Worm (Caenorhabditis elegans) whole organism, mixed stage, embryonic: ENCODE results near the gene C02G6.2.

Experiments used
- M03D4.4 ChIP-seq: sonication (generic microtip); optimal IDR thresholded peaks from 2 replicates; lab custom pipeline; 2017; ENCODE audit warnings: mild to moderate bottlenecking, missing genetic modification characterization, missing compliant biosample characterization
- bed-3 ChIP-seq: fragments of 200-800 bp; sonication (Bioruptor generic); optimal IDR thresholded peaks from 3 replicates; lab custom pipeline; 2018; ENCODE audit warnings: mild to moderate bottlenecking, missing genetic modification characterization, moderate library complexity, missing compliant biosample characterization
- blmp-1 ChIP-seq: fragments of 150-350 bp; optimal IDR thresholded peaks from 2 replicates; lab custom pipeline; 2014; ENCODE audit warnings: missing biosample characterization, missing genetic modification characterization
- ceh-39 ChIP-seq: fragments of 150-350 bp; optimal IDR thresholded peaks from 2 replicates; lab custom pipeline; 2014; ENCODE audit warnings: missing biosample characterization, missing genetic modification characterization
- ceh-43 ChIP-seq: fragments of 200-800 bp; sonication (Bioruptor generic); optimal IDR thresholded peaks from 2 replicates; lab custom pipeline; 2018; ENCODE audit warnings: mild to moderate bottlenecking, missing genetic modification characterization, moderate library complexity, missing compliant biosample characterization
- ceh-83 ChIP-seq: fragments of 200-800 bp; sonication (Bioruptor generic); optimal IDR thresholded peaks from 2 replicates; lab custom pipeline; 2018; ENCODE audit warnings: mild to moderate bottlenecking, missing genetic modification characterization, missing compliant biosample characterization
- ces-1 ChIP-seq: fragments of 150-350 bp; optimal IDR thresholded peaks from 2 replicates; lab custom pipeline; 2014; ENCODE audit warnings: missing biosample characterization, missing genetic modification reagents, missing genetic modification characterization
- cnd-1 ChIP-seq: fragments of 200-800 bp; sonication (Bioruptor generic); optimal IDR thresholded peaks from 2 replicates; lab custom pipeline; 2018; ENCODE audit warnings: mild to moderate bottlenecking, missing genetic modification characterization, missing compliant biosample characterization
- drap-1 ChIP-seq: fragments of 200-800 bp; sonication (Bioruptor generic); optimal IDR thresholded peaks from 3 replicates; lab custom pipeline; 2018; ENCODE audit warnings: mild to moderate bottlenecking, missing genetic modification characterization, missing compliant biosample characterization
- elt-1 ChIP-seq: sonication (generic microtip); optimal IDR thresholded peaks from 2 replicates; lab custom pipeline; 2017; ENCODE audit warnings: missing genetic modification characterization, mild to moderate bottlenecking, missing compliant biosample characterization, antibody characterized with exemption, moderate library complexity, borderline replicate concordance; ENCODE audit not compliant: insufficient read depth
- elt-3 ChIP-seq: fragments of 150-350 bp; optimal IDR thresholded peaks from 2 replicates; lab custom pipeline; 2014; ENCODE audit warnings: missing biosample characterization, missing genetic modification characterization
- flh-1 ChIP-seq: fragments of 200-800 bp; sonication (Bioruptor generic); optimal IDR thresholded peaks from 2 replicates; lab custom pipeline; 2018; ENCODE audit warnings: mild to moderate bottlenecking, missing genetic modification characterization, moderate library complexity, missing compliant biosample characterization
- ham-2 ChIP-seq: fragments of 200-800 bp; sonication (Bioruptor generic); optimal IDR thresholded peaks from 2 replicates; lab custom pipeline; 2018; ENCODE audit warnings: mild to moderate bottlenecking, missing genetic modification characterization, missing compliant biosample characterization
- hlh-1 ChIP-seq: fragments of 150-350 bp; optimal IDR thresholded peaks from 2 replicates; lab custom pipeline; 2014; ENCODE audit warnings: missing biosample characterization, missing genetic modification reagents, missing genetic modification characterization
- lin-13 ChIP-seq: fragments of 150-350 bp; optimal IDR thresholded peaks from 2 replicates; lab custom pipeline; 2014; ENCODE audit warnings: missing biosample characterization, missing genetic modification characterization
- lin-32 ChIP-seq: fragments of 200-800 bp; sonication (Bioruptor generic); optimal IDR thresholded peaks from 2 replicates; lab custom pipeline; 2018; ENCODE audit warnings: mild to moderate bottlenecking, missing genetic modification characterization, missing compliant biosample characterization
- mab-5 ChIP-seq: fragments of 150-350 bp; optimal IDR thresholded peaks from 2 replicates; lab custom pipeline; 2014; ENCODE audit warnings: missing biosample characterization, missing genetic modification characterization
- mep-1 ChIP-seq: fragments of 150-350 bp; optimal IDR thresholded peaks from 2 replicates; lab custom pipeline; 2017; ENCODE audit warnings: missing biosample characterization, missing genetic modification reagents, missing genetic modification characterization, inconsistent platforms
- mls-2 ChIP-seq: sonication (generic microtip); optimal IDR thresholded peaks from 2 replicates; lab custom pipeline; 2016; ENCODE audit warnings: mild to moderate bottlenecking, missing genetic modification characterization, moderate library complexity, missing compliant biosample characterization
- nhr-12 ChIP-seq: fragments of 150-350 bp; optimal IDR thresholded peaks from 2 replicates; lab custom pipeline; 2014; ENCODE audit warnings: missing biosample characterization, missing genetic modification characterization
- nhr-2 ChIP-seq: fragments of 150-350 bp; optimal IDR thresholded peaks from 2 replicates; lab custom pipeline; 2014; ENCODE audit warnings: missing biosample characterization, missing genetic modification characterization
- nhr-237 ChIP-seq: fragments of 150-350 bp; optimal IDR thresholded peaks from 2 replicates; lab custom pipeline; 2014; ENCODE audit warnings: missing biosample characterization, missing genetic modification characterization
- nhr-76 ChIP-seq: sonication (generic microtip); optimal IDR thresholded peaks from 2 replicates; lab custom pipeline; 2017; ENCODE audit warnings: missing biosample characterization, missing genetic modification characterization
- pha-4 ChIP-seq: fragments of 150-350 bp; optimal IDR thresholded peaks from 2 replicates; lab custom pipeline; 2018; ENCODE audit warnings: missing biosample characterization, missing genetic modification reagents, missing genetic modification characterization
- sem-2 ChIP-seq: fragments of 200-800 bp; sonication (Bioruptor generic); optimal IDR thresholded peaks from 2 replicates; lab custom pipeline; 2018; ENCODE audit warnings: mild to moderate bottlenecking, missing genetic modification characterization, missing compliant biosample characterization
- snpc-4 ChIP-seq: fragments of 150-350 bp; optimal IDR thresholded peaks from 2 replicates; lab custom pipeline; 2014; ENCODE audit warnings: missing biosample characterization, missing genetic modification characterization
- tbx-8 ChIP-seq: fragments of 200-800 bp; sonication (Bioruptor generic); optimal IDR thresholded peaks from 2 replicates; lab custom pipeline; 2018; ENCODE audit warnings: mild to moderate bottlenecking, missing genetic modification characterization, moderate library complexity, missing compliant biosample characterization
- unc-39 ChIP-seq: fragments of 150-350 bp; optimal IDR thresholded peaks from 2 replicates; lab custom pipeline; 2014; ENCODE audit warnings: missing biosample characterization, missing genetic modification characterization
- unc-62 ChIP-seq: fragments of 150-350 bp; optimal IDR thresholded peaks from 2 replicates; lab custom pipeline; 2014; ENCODE audit warnings: missing biosample characterization, missing genetic modification reagents, missing genetic modification characterization
- zip-8 ChIP-seq: fragments of 150-350 bp; optimal IDR thresholded peaks from 2 replicates; lab custom pipeline; 2014; ENCODE audit warnings: missing biosample characterization, missing genetic modification characterization
- ztf-11 ChIP-seq: fragments of 150-350 bp; optimal IDR thresholded peaks from 2 replicates; lab custom pipeline; 2014; ENCODE audit warnings: missing biosample characterization, missing genetic modification characterization

The C02G6.2 gene

ce11 chrV:5901833-5902232 lies 30.0 kb downstream of the C02G6.2 start, which contains the start of gene C04E6.5:
TSS of gene C04E6.5 (plus strand) at chrV:5902133.
- TF ChIP-seq mab-5: no peak
- TF ChIP-seq mls-2 (tag; lab: Kevin White, UChicago): no peak
- no peak for TF ChIP-seq elt-3 (tag; lab: Kevin White, UChicago)
- no peak for TF ChIP-seq flh-1
- TF ChIP-seq M03D4.4 (tag; lab: Kevin White, UChicago): no peak
- no peak for TF ChIP-seq ham-2 (GFP tag; lab: Kevin White, UChicago)
- TF ChIP-seq sem-2: no peak
- no peak for TF ChIP-seq lin-13 (tag; lab: Kevin White, UChicago)
- TF ChIP-seq unc-62 (GFP tag; lab: Kevin White, UChicago): no peak
- no peak for TF ChIP-seq cnd-1
- no peak for TF ChIP-seq nhr-237 (tag; lab: Kevin White, UChicago)

ce11 chrV:5906252-5906651 lies 34.4 kb downstream of the C02G6.2 start, which contains the start of gene srd-15:
TSS of gene srd-15 (minus strand) at chrV:5906352.
- TF ChIP-seq drap-1 (GFP tag; lab: Kevin White, UChicago): no peak
- no peak for TF ChIP-seq lin-32 (GFP tag; lab: Kevin White, UChicago)
- no peak for TF ChIP-seq bed-3 (GFP tag; lab: Kevin White, UChicago)
- no peak for TF ChIP-seq nhr-2
- TF ChIP-seq nhr-237 (tag; lab: Kevin White, UChicago): no peak
- no peak for TF ChIP-seq elt-3 (tag; lab: Kevin White, UChicago)
- TF ChIP-seq ceh-39 (tag; lab: Kevin White, UChicago): no peak
- no peak for TF ChIP-seq ces-1 (GFP tag; lab: Kevin White, UChicago)
- no peak for TF ChIP-seq tbx-8
- TF ChIP-seq sem-2: no peak
- TF ChIP-seq pha-4: no peak
- no peak for TF ChIP-seq unc-39 (tag; lab: Kevin White, UChicago)

DNA sequence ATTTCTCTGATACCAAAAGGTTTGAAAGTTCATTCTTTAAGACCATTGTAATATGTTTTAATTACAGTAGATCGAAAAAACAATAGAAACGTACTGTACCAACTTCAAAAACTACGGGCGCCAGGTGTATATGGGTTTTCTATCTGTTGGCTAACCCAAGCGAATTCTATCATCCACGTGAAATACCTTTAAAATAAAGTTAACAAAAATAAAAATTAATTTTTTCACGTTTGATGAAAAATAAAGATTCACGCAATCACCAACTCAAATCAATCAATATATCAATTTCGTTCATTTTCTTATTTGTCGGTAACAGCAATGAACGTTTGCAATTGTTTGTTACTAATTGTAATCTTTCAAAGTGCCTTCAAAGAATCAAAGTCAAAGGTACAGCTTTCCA lies 35.2 kb downstream of the C02G6.2 start, which contains the start of gene C04E6.4:
C04E6.4 (plus strand) TSS at position 301 of the 400 bp plus-strand sequence.
- TF ChIP-seq nhr-2: no peak
- no peak for TF ChIP-seq pha-4
- no peak for TF ChIP-seq snpc-4 (tag; lab: Kevin White, UChicago)
- TF ChIP-seq lin-13 (tag; lab: Kevin White, UChicago): no peak
- no peak for TF ChIP-seq ces-1 (GFP tag; lab: Kevin White, UChicago)
- TF ChIP-seq flh-1: no peak
- TF ChIP-seq mls-2 (tag; lab: Kevin White, UChicago): no peak
- TF ChIP-seq hlh-1 (tag; lab: Kevin White, UChicago): no peak

- no peak for TF ChIP-seq lin-13 (tag; lab: Kevin White, UChicago)
- no peak for TF ChIP-seq nhr-2
- TF ChIP-seq nhr-12 (tag; lab: Kevin White, UChicago): no peak
- TF ChIP-seq bed-3 (GFP tag; lab: Kevin White, UChicago): no peak
- no peak for TF ChIP-seq sem-2
- TF ChIP-seq unc-39 (tag; lab: Kevin White, UChicago): no peak
- TF ChIP-seq lin-32 (GFP tag; lab: Kevin White, UChicago): no peak
- no peak for TF ChIP-seq pha-4
- TF ChIP-seq nhr-76 (tag; lab: Kevin White, UChicago): no peak
- TF ChIP-seq flh-1: no peak
- TF ChIP-seq blmp-1 (tag; lab: Kevin White, UChicago): no peak
- TF ChIP-seq, all 35 proteins: peak for 0
Observed at ce11 chrV:5912426-5912825, 40.6 kb downstream of the C02G6.2 start, which contains the start of gene C04E6.13. TSS of gene C04E6.13 (plus strand) at chrV:5912726.

ce11 chrV:5916862-5917261 lies 45.0 kb downstream of the C02G6.2 start:
- TF ChIP-seq zip-8 (tag; lab: Kevin White, UChicago) (no peak), mls-2 (tag; lab: Kevin White, UChicago) (no peak), lin-32 (GFP tag; lab: Kevin White, UChicago) (no peak), mep-1 (tag; lab: Kevin White, UChicago) (no peak), ces-1 (GFP tag; lab: Kevin White, UChicago) (no peak), sem-2 (no peak), unc-62 (GFP tag; lab: Kevin White, UChicago) (no peak), blmp-1 (tag; lab: Kevin White, UChicago) (no peak), elt-1 (tag; lab: Kevin White, UChicago) (no peak), nhr-2 (no peak), ceh-43 (GFP tag; lab: Kevin White, UChicago) (no peak), elt-3 (tag; lab: Kevin White, UChicago) (no peak), ceh-83 (GFP tag; lab: Kevin White, UChicago) (no peak), ztf-11 (tag; lab: Kevin White, UChicago) (no peak)
